Fruit fly (Drosophila melanogaster): ENCODE measurements around the gene CG1677.
A peak's percentile ranks its signal among the peaks of the same experiment; 100 is the strongest.

CG1677 gene

dm6 chrX:7306538-7307477, 98.8 kb downstream of the CG1677 start (continued):
- TF ChIP-seq Nf-YC (tag; optimal IDR thresholded peaks at IDR 0.05) (peak; percentile 87), pita (GFP tag; optimal IDR thresholded peaks at IDR 0.05) (no peak), CG18011 (GFP tag; optimal IDR thresholded peaks at IDR 0.05) (peak; percentile 59), NC2β (GFP tag; optimal IDR thresholded peaks at IDR 0.05) (peak; percentile 68), Hr39 (optimal IDR thresholded peaks at IDR 0.05) (no peak), Atf6 (GFP tag; IDR thresholded peaks at IDR 0.05) (no peak), gsb-n (tag; optimal IDR thresholded peaks at IDR 0.05) (peak; percentile 92), cwo (GFP tag; optimal IDR thresholded peaks at IDR 0.05) (peak; percentile 78), kni (GFP tag; optimal IDR thresholded peaks at IDR 0.05) (peak; percentile 90), CG7839 (tag; optimal IDR thresholded peaks at IDR 0.05) (peak; percentile 94), br (optimal IDR thresholded peaks at IDR 0.05) (no peak), Hmx (GFP tag; optimal IDR thresholded peaks at IDR 0.05) (peak; percentile 36), CG30020 (tag; optimal IDR thresholded peaks at IDR 0.05) (peak; percentile 83), CG4360 (GFP tag; IDR thresholded peaks at IDR 0.05) (peak; percentile 88), CG9797 (GFP tag; optimal IDR thresholded peaks at IDR 0.05) (peak; percentile 35), yki (optimal IDR thresholded peaks at IDR 0.05) (peak; percentile 86), CG8281 (tag; optimal IDR thresholded peaks at IDR 0.05) (peak; percentile 76), CG12391 (tag; optimal IDR thresholded peaks at IDR 0.05) (peak; percentile 92), CG42726 (GFP tag; IDR thresholded peaks at IDR 0.05; ENCODE audit: partially characterized antibody) (peak; percentile 60; the same call in 1 of the 2 replicates), seq (GFP tag; IDR thresholded peaks at IDR 0.05) (peak; percentile 67; the same call in 1 of the 2 replicates), CG12769 (tag; optimal IDR thresholded peaks at IDR 0.05) (peak; percentile 92), Fer2 (tag; optimal IDR thresholded peaks at IDR 0.05) (peak; percentile 72), gcm2 (GFP tag; optimal IDR thresholded peaks at IDR 0.05) (peak; percentile 46), CG5180 (GFP tag; optimal IDR thresholded peaks at IDR 0.05) (peak; percentile 88), crol (GFP tag; IDR thresholded peaks at IDR 0.05) (peak; percentile 100), Drgx (GFP tag; IDR thresholded peaks at IDR 0.05) (peak; percentile 66), CG13894 (tag; optimal IDR thresholded peaks at IDR 0.05) (peak; percentile 7), Mes4 (GFP tag; optimal IDR thresholded peaks at IDR 0.05) (peak; percentile 71), HLH54F (GFP tag; optimal IDR thresholded peaks at IDR 0.05) (peak; percentile 80), gsb (GFP tag; IDR thresholded peaks at IDR 0.05) (peak; percentile 24; the same call in 1 of the 2 replicates), CG17385 (GFP tag; optimal IDR thresholded peaks at IDR 0.05) (peak; percentile 87), CG8765 (GFP tag; IDR thresholded peaks at IDR 0.05) (peak; percentile 85), unpg (GFP tag; optimal IDR thresholded peaks at IDR 0.05) (peak; percentile 83), bab2 (GFP tag; optimal IDR thresholded peaks at IDR 0.05) (peak; percentile 67), lilli (GFP tag; optimal IDR thresholded peaks at IDR 0.05) (peak; percentile 68), CG6791 (GFP tag; IDR thresholded peaks at IDR 0.05; ENCODE audit: partially characterized antibody) (no peak), jumu (GFP tag; optimal IDR thresholded peaks at IDR 0.05) (peak; percentile 60), CG13287 (GFP tag; IDR thresholded peaks at IDR 0.05; ENCODE audit: partially characterized antibody) (peak; percentile 29), CG17912 (GFP tag; optimal IDR thresholded peaks at IDR 0.05) (no peak), Ets65A (GFP tag) (peak; percentile 99), chn (GFP tag; optimal IDR thresholded peaks at IDR 0.05) (peak; percentile 76), bbx (GFP tag; IDR thresholded peaks at IDR 0.05; ENCODE audit: partially characterized antibody) (peak; percentile 36; the same call in 1 of the 2 replicates), CG16815 (GFP tag; optimal IDR thresholded peaks at IDR 0.05) (peak; percentile 95), Hr3 (GFP tag; optimal IDR thresholded peaks at IDR 0.05) (peak; percentile 95), ERR (GFP tag; optimal IDR thresholded peaks at IDR 0.05) (no peak), ftz-f1 (GFP tag; optimal IDR thresholded peaks at IDR 0.05) (no peak), CrebB (tag; optimal IDR thresholded peaks at IDR 0.05) (peak; percentile 28), luna (GFP tag; optimal IDR thresholded peaks at IDR 0.05) (no peak)

All from whole organism, embryonic.